Worm (Caenorhabditis elegans) whole organism, L2 larva: Measurements from ENCODE around the gene F35A5.8.

Experiments
- C34F6.9 ChIP-seq: fragments of 150-350 bp; optimal IDR thresholded peaks from 2 replicates; lab custom pipeline; 2014; ENCODE audit warnings: missing biosample characterization, missing genetic modification characterization
- F13H6.1 ChIP-seq: sonication (generic microtip); optimal IDR thresholded peaks from 2 replicates; lab custom pipeline; 2016; ENCODE audit warnings: missing genetic modification characterization, missing compliant biosample characterization
- R02D3.7 ChIP-seq: fragments of 150-350 bp; optimal IDR thresholded peaks from 2 replicates; lab custom pipeline; 2014; ENCODE audit warnings: missing biosample characterization, missing genetic modification characterization
- Y55F3AM.14 ChIP-seq: fragments of 200-800 bp; sonication (Bioruptor generic); optimal IDR thresholded peaks from 2 replicates; lab custom pipeline; 2018; ENCODE audit warnings: mild to moderate bottlenecking, missing genetic modification characterization, missing compliant biosample characterization
- ZK546.5 ChIP-seq: sonication (generic microtip); optimal IDR thresholded peaks from 2 replicates; lab custom pipeline; 2017; ENCODE audit warnings: missing biosample characterization, missing genetic modification characterization
- alr-1 ChIP-seq: fragments of 150-350 bp; optimal IDR thresholded peaks from 2 replicates; lab custom pipeline; 2014; ENCODE audit warnings: missing biosample characterization, missing genetic modification characterization
- aly-2 ChIP-seq: fragments of 150-350 bp; optimal IDR thresholded peaks from 2 replicates; lab custom pipeline; 2014; ENCODE audit warnings: missing biosample characterization, missing genetic modification characterization
- ama-1 ChIP-seq: fragments of 150-350 bp; optimal IDR thresholded peaks from 2 replicates; lab custom pipeline; 2018; ENCODE audit warnings: inconsistent platforms
- blmp-1 ChIP-seq: sonication (generic microtip); optimal IDR thresholded peaks from 2 replicates; lab custom pipeline; 2017; ENCODE audit warnings: missing genetic modification characterization, mild to moderate bottlenecking, missing compliant biosample characterization, antibody characterized with exemption, moderate library complexity; ENCODE audit not compliant: insufficient read depth
- ceh-16 ChIP-seq: fragments of 150-350 bp; optimal IDR thresholded peaks from 2 replicates; lab custom pipeline; 2014; ENCODE audit warnings: missing biosample characterization, missing genetic modification characterization
- ceh-82 ChIP-seq: fragments of 150-350 bp; optimal IDR thresholded peaks from 2 replicates; lab custom pipeline; 2014; ENCODE audit warnings: missing biosample characterization, missing genetic modification characterization
- crh-2 ChIP-seq: sonication (generic microtip); optimal IDR thresholded peaks from 2 replicates; lab custom pipeline; 2017; ENCODE audit warnings: missing biosample characterization, missing genetic modification characterization
- dmd-4 ChIP-seq: sonication (generic microtip); optimal IDR thresholded peaks from 2 replicates; lab custom pipeline; 2017; ENCODE audit warnings: missing biosample characterization, missing genetic modification characterization
- egl-27 ChIP-seq: sonication (generic microtip); optimal IDR thresholded peaks from 3 replicates; lab custom pipeline; 2017; ENCODE audit warnings: missing biosample characterization, missing genetic modification reagents, missing genetic modification characterization
- elt-1 ChIP-seq: fragments of 150-350 bp; optimal IDR thresholded peaks from 2 replicates; lab custom pipeline; 2014; ENCODE audit warnings: missing biosample characterization, missing genetic modification characterization
- elt-3 ChIP-seq: sonication (generic microtip); optimal IDR thresholded peaks from 2 replicates; lab custom pipeline; 2017; ENCODE audit warnings: missing biosample characterization, missing genetic modification characterization
- fos-1 ChIP-seq: fragments of 150-350 bp; optimal IDR thresholded peaks from 2 replicates; lab custom pipeline; 2014; ENCODE audit warnings: missing biosample characterization, missing genetic modification characterization
- gmeb-1 ChIP-seq: fragments of 150-350 bp; optimal IDR thresholded peaks from 2 replicates; lab custom pipeline; 2014; ENCODE audit warnings: missing biosample characterization, missing genetic modification characterization
- lin-11 ChIP-seq: fragments of 150-350 bp; sonication (generic microtip); optimal IDR thresholded peaks from 2 replicates; lab custom pipeline; 2014; ENCODE audit warnings: missing biosample characterization, missing genetic modification characterization, inconsistent platforms, mixed read lengths
- lin-13 ChIP-seq: fragments of 150-350 bp; optimal IDR thresholded peaks from 2 replicates; lab custom pipeline; 2014; ENCODE audit warnings: missing biosample characterization, missing genetic modification reagents, missing genetic modification characterization
- lin-39 ChIP-seq: fragments of 150-350 bp; optimal IDR thresholded peaks from 2 replicates; lab custom pipeline; 2014; ENCODE audit warnings: missing biosample characterization, missing genetic modification reagents, missing genetic modification characterization
- lsy-2 ChIP-seq, 2 experiments: fragments of 150-350 bp in 1 of 2; sonication (generic microtip) in 1 of 2; optimal IDR thresholded peaks; 2 replicates each; lab custom pipeline; 2014 to 2017; ENCODE audit warnings: missing biosample characterization in 2 of 2, missing genetic modification characterization in 2 of 2
- mab-5 ChIP-seq: fragments of 150-350 bp; optimal IDR thresholded peaks from 2 replicates; lab custom pipeline; 2014; ENCODE audit warnings: missing biosample characterization, missing genetic modification characterization
- mbf-1 ChIP-seq: sonication (generic microtip); optimal IDR thresholded peaks from 2 replicates; lab custom pipeline; 2017; ENCODE audit warnings: missing biosample characterization, missing genetic modification characterization
- mdl-1 ChIP-seq, 2 experiments: fragments of 150-350 bp in 1 of 2; sonication (generic microtip) in 1 of 2; optimal IDR thresholded peaks; 2 replicates each; lab custom pipeline; 2017; ENCODE audit warnings: missing biosample characterization in 2 of 2, missing genetic modification characterization in 2 of 2
- nhr-10 ChIP-seq: sonication (generic microtip); optimal IDR thresholded peaks from 2 replicates; lab custom pipeline; 2017; ENCODE audit warnings: missing biosample characterization, missing genetic modification characterization
- nhr-11 ChIP-seq: fragments of 150-350 bp; optimal IDR thresholded peaks from 2 replicates; lab custom pipeline; 2014; ENCODE audit warnings: missing biosample characterization, missing genetic modification characterization
- nhr-12 ChIP-seq: fragments of 150-350 bp; optimal IDR thresholded peaks from 2 replicates; lab custom pipeline; 2014; ENCODE audit warnings: missing biosample characterization, missing genetic modification characterization
- nhr-129 ChIP-seq: fragments of 150-350 bp; optimal IDR thresholded peaks from 2 replicates; lab custom pipeline; 2014; ENCODE audit warnings: missing biosample characterization, missing genetic modification characterization
- nhr-21 ChIP-seq: fragments of 150-350 bp; optimal IDR thresholded peaks from 2 replicates; lab custom pipeline; 2014; ENCODE audit warnings: missing biosample characterization, missing genetic modification characterization
- nhr-23 ChIP-seq: fragments of 150-350 bp; optimal IDR thresholded peaks from 2 replicates; lab custom pipeline; 2014; ENCODE audit warnings: missing biosample characterization, missing genetic modification reagents, missing genetic modification characterization
- nhr-237 ChIP-seq: fragments of 150-350 bp; optimal IDR thresholded peaks from 2 replicates; lab custom pipeline; 2014; ENCODE audit warnings: missing biosample characterization, missing genetic modification characterization
- nhr-25 ChIP-seq: fragments of 150-350 bp; sonication (generic microtip); optimal IDR thresholded peaks from 3 replicates; lab custom pipeline; 2014; ENCODE audit warnings: missing biosample characterization, missing genetic modification characterization
- nhr-6 ChIP-seq: fragments of 150-350 bp; optimal IDR thresholded peaks from 2 replicates; lab custom pipeline; 2014; ENCODE audit warnings: missing biosample characterization, missing genetic modification characterization
- nhr-77 ChIP-seq: fragments of 150-350 bp; optimal IDR thresholded peaks from 2 replicates; lab custom pipeline; 2014; ENCODE audit warnings: missing biosample characterization, missing genetic modification characterization
- peb-1 ChIP-seq: fragments of 150-350 bp; optimal IDR thresholded peaks from 2 replicates; lab custom pipeline; 2014; ENCODE audit warnings: missing biosample characterization, missing genetic modification characterization
- sem-4 ChIP-seq: fragments of 150-350 bp; optimal IDR thresholded peaks from 2 replicates; lab custom pipeline; 2014; ENCODE audit warnings: missing biosample characterization, missing genetic modification reagents, missing genetic modification characterization
- skn-1 ChIP-seq: sonication (generic microtip); optimal IDR thresholded peaks from 2 replicates; lab custom pipeline; 2017; ENCODE audit warnings: missing biosample characterization, missing genetic modification characterization
- sma-3 ChIP-seq: sonication (generic microtip); optimal IDR thresholded peaks from 2 replicates; lab custom pipeline; 2016; ENCODE audit warnings: missing genetic modification reagents, missing genetic modification characterization, missing compliant biosample characterization
- sma-9 ChIP-seq, 2 experiments: fragments of 150-350 bp in 1 of 2; sonication (generic microtip) in 1 of 2; optimal IDR thresholded peaks; 2 replicates each; lab custom pipeline; 2014 to 2016; ENCODE audit warnings: missing genetic modification characterization in 2 of 2, mild to moderate bottlenecking in 1 of 2, missing biosample characterization in 1 of 2, missing compliant biosample characterization in 1 of 2, missing genetic modification reagents in 1 of 2, moderate library complexity in 1 of 2
- snpc-4 ChIP-seq: fragments of 150-350 bp; optimal IDR thresholded peaks from 2 replicates; lab custom pipeline; 2014; ENCODE audit warnings: missing biosample characterization, missing genetic modification characterization
- unc-39 ChIP-seq: fragments of 150-350 bp; optimal IDR thresholded peaks from 2 replicates; lab custom pipeline; 2014; ENCODE audit warnings: missing biosample characterization, missing genetic modification characterization
- unc-55 ChIP-seq: fragments of 150-350 bp; sonication (generic microtip); optimal IDR thresholded peaks from 3 replicates; lab custom pipeline; 2014; ENCODE audit warnings: missing biosample characterization, missing genetic modification reagents, missing genetic modification characterization
- unc-62 ChIP-seq: fragments of 150-350 bp; optimal IDR thresholded peaks from 2 replicates; lab custom pipeline; 2014; ENCODE audit warnings: missing biosample characterization, missing genetic modification reagents, missing genetic modification characterization
- zag-1 ChIP-seq: fragments of 150-350 bp; optimal IDR thresholded peaks from 2 replicates; lab custom pipeline; 2014; ENCODE audit warnings: missing biosample characterization, missing genetic modification characterization
- ztf-1 ChIP-seq: fragments of 200-800 bp; sonication (Bioruptor generic); conservative IDR thresholded peaks from 2 replicates; pipeline ENCODE4 v1.3.6; 2022; ENCODE audit warnings: missing genetic modification characterization, missing compliant biosample characterization
- ztf-11 ChIP-seq: sonication (generic microtip); optimal IDR thresholded peaks from 2 replicates; lab custom pipeline; 2017; ENCODE audit warnings: missing biosample characterization, missing genetic modification characterization
- ztf-4 ChIP-seq: fragments of 150-350 bp; optimal IDR thresholded peaks from 2 replicates; lab custom pipeline; 2014; ENCODE audit warnings: missing biosample characterization, missing genetic modification characterization

The F35A5.8 gene

ce11 chrX:3781040-3781439 lies 22.2 kb downstream of the F35A5.8 start, which contains the start of gene marg-1:
Gene marg-1 (minus strand): TSS chrX:3781140.
- no peak for TF ChIP-seq lin-11 (tag; lab: Kevin White, UChicago)
- no peak for TF ChIP-seq Y55F3AM.14 (GFP tag; lab: Kevin White, UChicago)
- TF ChIP-seq snpc-4 = no peak
- TF ChIP-seq unc-55 (GFP tag; lab: Kevin White, UChicago) = no peak
- TF ChIP-seq ztf-11 (tag; lab: Kevin White, UChicago) = no peak
- TF ChIP-seq lin-13 (GFP tag; lab: Kevin White, UChicago) = no peak

ce11 chrX:3773233-3773632 lies 30.0 kb downstream of the F35A5.8 start:
- no peak for TF ChIP-seq nhr-21
- no peak for TF ChIP-seq lsy-2 (tag; optimal IDR thresholded peaks at IDR 0.05; lab: Kevin White, UChicago)
- peak; percentile 32 for TF ChIP-seq blmp-1
- TF ChIP-seq peb-1 (tag; lab: Kevin White, UChicago) = no peak
- no peak for TF ChIP-seq skn-1 (tag; lab: Kevin White, UChicago)
- TF ChIP-seq alr-1 (tag; lab: Kevin White, UChicago) = no peak

- TF ChIP-seq peb-1 (tag; lab: Kevin White, UChicago) (no peak), gmeb-1 (tag; lab: Kevin White, UChicago) (peak; percentile 38), unc-55 (GFP tag; lab: Kevin White, UChicago) (peak; percentile 64), mab-5 (tag; lab: Kevin White, UChicago) (no peak), C34F6.9 (tag; lab: Kevin White, UChicago) (peak; percentile 57), ceh-82 (tag; lab: Kevin White, UChicago) (no peak), blmp-1 (no peak), nhr-11 (tag; lab: Kevin White, UChicago) (no peak), nhr-12 (no peak), aly-2 (tag; lab: Kevin White, UChicago) (no peak), nhr-23 (tag; lab: Kevin White, UChicago) (no peak), lsy-2 (tag; optimal IDR thresholded peaks at IDR 0.05; lab: Kevin White, UChicago) (peak in 1 of 2 experiments; percentile 21), nhr-21 (no peak), lin-13 (GFP tag; lab: Kevin White, UChicago) (no peak), ztf-4 (tag; lab: Kevin White, UChicago) (no peak), sma-3 (no peak), skn-1 (tag; lab: Kevin White, UChicago) (no peak), lin-11 (tag; lab: Kevin White, UChicago) (no peak), nhr-25 (tag; lab: Kevin White, UChicago) (no peak), mdl-1 (tag; optimal IDR thresholded peaks at IDR 0.05; lab: Kevin White, UChicago) (no peak), mbf-1 (tag; lab: Kevin White, UChicago) (no peak), nhr-10 (tag; lab: Kevin White, UChicago) (no peak), snpc-4 (no peak), elt-1 (tag; lab: Kevin White, UChicago) (no peak), ZK546.5 (tag; lab: Kevin White, UChicago) (no peak), fos-1 (tag; lab: Kevin White, UChicago) (peak; percentile 13), Y55F3AM.14 (GFP tag; lab: Kevin White, UChicago) (no peak), nhr-77 (tag; lab: Kevin White, UChicago) (no peak), nhr-6 (tag; lab: Kevin White, UChicago) (no peak), F13H6.1 (tag; lab: Kevin White, UChicago) (no peak), alr-1 (tag; lab: Kevin White, UChicago) (no peak), sma-9 (GFP tag; optimal IDR thresholded peaks at IDR 0.05; lab: Kevin White, UChicago) (peak; percentile 19), sma-9 (tag; optimal IDR thresholded peaks at IDR 0.05; lab: Kevin White, UChicago) (no peak), crh-2 (tag; lab: Kevin White, UChicago) (peak; percentile 17), unc-62 (GFP tag; lab: Kevin White, UChicago) (no peak), ama-1 (lab: Kevin White, UChicago) (no peak), dmd-4 (no peak), unc-39 (tag; lab: Kevin White, UChicago) (no peak), sem-4 (tag; lab: Kevin White, UChicago) (peak; percentile 15), egl-27 (tag; lab: Kevin White, UChicago) (no peak), lin-39 (tag; lab: Kevin White, UChicago) (no peak), nhr-237 (no peak), R02D3.7 (no peak), ztf-11 (tag; lab: Kevin White, UChicago) (no peak), elt-3 (no peak), ztf-1 (no peak), ceh-16 (no peak), nhr-129 (tag; lab: Kevin White, UChicago) (no peak), zag-1 (tag; lab: Kevin White, UChicago) (no peak)
- TF ChIP-seq, all 48 proteins: peak for 8
These were observed 30.9 kb downstream of the F35A5.8 start, which contains the start of gene F47B7.2 for ce11 chrX:3772405-3772804. Gene F47B7.2 (plus strand): TSS chrX:3772762.
